Worm (Caenorhabditis elegans): ENCODE measurements around the gene F14H8.4.

Gene F14H8.4

ce11 chrV:15023544-15023943 is at the start of gene F14H8.4:
F14H8.4 (plus strand) TSS chrV:15023844.
- TF ChIP-seq aly-1 (tag; optimal IDR thresholded peaks at IDR 0.05), result no peak
- TF ChIP-seq sea-1 (GFP tag; conservative IDR thresholded peaks at IDR 0.05), result no peak
- no peak for TF ChIP-seq B0310.2 (tag; optimal IDR thresholded peaks at IDR 0.05)
- no peak for TF ChIP-seq pes-1 (GFP tag; IDR thresholded peaks at IDR 0.05)
- TF ChIP-seq tbx-11 (GFP tag; IDR thresholded peaks at IDR 0.05), result no peak
- no peak for TF ChIP-seq hmbx-1 (tag; optimal IDR thresholded peaks at IDR 0.05)
- TF ChIP-seq ets-7 (tag; optimal IDR thresholded peaks at IDR 0.05), result no peak

DNA sequence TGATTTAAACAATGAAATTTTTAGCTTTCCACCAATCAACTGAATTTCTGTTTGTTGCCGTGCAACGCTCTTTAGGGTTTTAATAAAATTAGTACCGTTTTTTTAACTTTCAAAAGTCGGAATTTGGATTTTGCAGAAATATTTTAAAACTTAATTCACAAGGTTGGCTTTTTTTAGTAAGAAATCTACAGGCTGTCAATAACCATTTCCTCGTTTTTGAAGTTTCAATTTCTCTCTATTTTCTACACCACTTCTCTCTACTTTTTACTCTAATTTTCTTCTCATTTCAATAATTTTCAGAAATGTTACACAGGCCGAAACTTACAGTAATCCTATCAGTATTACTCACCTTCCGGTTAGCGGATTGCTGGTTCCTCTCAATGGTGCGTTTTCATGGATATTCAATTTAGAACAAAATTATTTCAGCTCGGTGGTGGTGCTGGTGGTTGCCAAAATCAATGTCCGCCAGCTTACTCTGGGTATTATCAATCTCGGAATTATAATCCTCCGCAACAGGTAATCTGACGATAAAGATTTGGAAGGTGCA is 45.4 kb upstream of the F14H8.4 start, which contains the start of the genes grd-12 and F02D8.1:
Gene grd-12, plus strand, starts transcription at position 301 of the 547 bp plus-strand sequence.
Gene F02D8.1, minus strand, starts transcription at position 497 of the 547 bp plus-strand sequence.
- no peak for TF ChIP-seq sea-1 (GFP tag; conservative IDR thresholded peaks at IDR 0.05)
- TF ChIP-seq scrt-1 (GFP tag; IDR thresholded peaks at IDR 0.05), result no peak
- no peak for TF ChIP-seq hmg-4 (GFP tag; optimal IDR thresholded peaks at IDR 0.05)
- TF ChIP-seq hmbx-1 (tag; optimal IDR thresholded peaks at IDR 0.05), result no peak
- TF ChIP-seq aly-1 (tag; optimal IDR thresholded peaks at IDR 0.05), result no peak
- no peak for TF ChIP-seq ets-7 (tag; optimal IDR thresholded peaks at IDR 0.05)
- TF ChIP-seq B0310.2 (tag; optimal IDR thresholded peaks at IDR 0.05), result no peak
- TF ChIP-seq ceh-36 (tag; optimal IDR thresholded peaks at IDR 0.05), result no peak
- TF ChIP-seq ama-1 (optimal IDR thresholded peaks at IDR 0.05), result no peak

ce11 chrV:14979937-14980336 is 43.7 kb upstream of the F14H8.4 start, which contains the start of gene xbx-1:
xbx-1 (plus strand) TSS chrV:14980237.
- TF ChIP-seq B0310.2 (tag; optimal IDR thresholded peaks at IDR 0.05) (no peak), F13C5.2 (tag; optimal IDR thresholded peaks at IDR 0.05) (no peak), ama-1 (optimal IDR thresholded peaks at IDR 0.05) (no peak)

DNA sequence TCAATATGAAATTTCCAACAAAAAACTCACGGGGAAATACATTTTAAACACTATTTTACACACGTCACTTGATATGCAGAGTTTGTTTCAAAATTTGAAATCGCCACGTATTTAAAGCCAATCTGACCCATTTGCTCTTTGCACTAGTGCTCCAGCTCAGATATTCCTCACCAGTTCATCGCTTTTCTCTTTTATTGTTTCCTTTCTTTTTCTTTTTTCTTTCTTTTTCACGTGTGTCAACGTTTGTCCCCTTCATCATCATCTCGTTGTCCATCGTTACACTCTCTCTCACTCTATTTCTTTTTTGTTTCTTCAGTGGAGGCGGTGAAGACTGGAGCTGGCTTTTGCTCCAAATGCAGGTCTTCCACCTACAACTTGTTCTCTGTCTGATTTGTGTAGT is 39.1 kb upstream of the F14H8.4 start, which contains the start of gene F02D8.4:
Gene F02D8.4, plus strand, starts transcription at position 301 of the 400 bp plus-strand sequence.
- no peak for TF ChIP-seq pes-1 (GFP tag; IDR thresholded peaks at IDR 0.05)

DNA sequence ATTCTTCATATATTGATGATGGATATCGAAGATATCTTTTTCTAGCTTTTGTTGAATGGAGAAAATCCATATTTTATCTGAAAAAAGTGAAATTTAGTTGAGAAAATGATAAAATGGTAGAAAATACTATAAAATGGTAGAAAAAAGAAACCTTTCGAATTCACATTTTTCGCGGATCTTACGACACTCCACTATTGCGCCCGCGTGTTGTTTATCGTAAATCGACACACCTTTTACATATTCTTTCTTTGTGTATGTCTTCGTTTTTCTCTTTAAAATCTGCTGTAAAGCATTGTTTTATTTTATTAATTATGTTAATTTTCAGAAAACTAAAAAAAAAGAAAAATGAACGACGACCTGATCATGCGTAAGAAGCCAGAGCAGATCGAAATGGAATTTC is 32.8 kb upstream of the F14H8.4 start, which contains the start of the genes cdt-2 and T01C3.2:
Gene cdt-2, minus strand, starts transcription at position 284 of the 400 bp plus-strand sequence.
Gene T01C3.2, plus strand, starts transcription at position 326 of the 400 bp plus-strand sequence.
- TF ChIP-seq pes-1 (GFP tag; IDR thresholded peaks at IDR 0.05) (no peak), sea-1 (GFP tag; conservative IDR thresholded peaks at IDR 0.05) (no peak), hnd-1 (tag; optimal IDR thresholded peaks at IDR 0.05) (no peak), ama-1 (optimal IDR thresholded peaks at IDR 0.05) (no peak), ceh-13 (GFP tag; optimal IDR thresholded peaks at IDR 0.05) (no peak), ets-7 (tag; optimal IDR thresholded peaks at IDR 0.05) (no peak), B0310.2 (tag; optimal IDR thresholded peaks at IDR 0.05) (no peak)

ce11 chrV:14991489-14991888 is 32.2 kb upstream of the F14H8.4 start:
- TF ChIP-seq aly-1 (tag; optimal IDR thresholded peaks at IDR 0.05) (no peak), ama-1 (optimal IDR thresholded peaks at IDR 0.05) (no peak), ceh-13 (GFP tag; optimal IDR thresholded peaks at IDR 0.05) (no peak), scrt-1 (GFP tag; IDR thresholded peaks at IDR 0.05) (no peak), sea-1 (GFP tag; conservative IDR thresholded peaks at IDR 0.05) (no peak), tbx-11 (GFP tag; IDR thresholded peaks at IDR 0.05) (no peak), tbx-37 (GFP tag; conservative IDR thresholded peaks at IDR 0.05) (no peak), tra-4 (tag; optimal IDR thresholded peaks at IDR 0.05) (no peak), F13C5.2 (tag; optimal IDR thresholded peaks at IDR 0.05) (no peak), flt-1 (GFP tag; IDR thresholded peaks at IDR 0.05) (no peak)

- no peak for TF ChIP-seq ets-7 (tag; optimal IDR thresholded peaks at IDR 0.05)
- TF ChIP-seq F13C5.2 (tag; optimal IDR thresholded peaks at IDR 0.05), result no peak
- no peak for TF ChIP-seq aly-1 (tag; optimal IDR thresholded peaks at IDR 0.05)
- no peak for TF ChIP-seq sea-1 (GFP tag; conservative IDR thresholded peaks at IDR 0.05)
- TF ChIP-seq hmg-4 (GFP tag; optimal IDR thresholded peaks at IDR 0.05), result no peak
- no peak for TF ChIP-seq flt-1 (GFP tag; IDR thresholded peaks at IDR 0.05)
- TF ChIP-seq tbx-11 (GFP tag; IDR thresholded peaks at IDR 0.05), result no peak
Observed at ce11 chrV:14992627-14993117, 31.0 kb upstream of the F14H8.4 start, which contains the start of gene T01C3.3. T01C3.3 (minus strand) TSS chrV:14992677.

DNA sequence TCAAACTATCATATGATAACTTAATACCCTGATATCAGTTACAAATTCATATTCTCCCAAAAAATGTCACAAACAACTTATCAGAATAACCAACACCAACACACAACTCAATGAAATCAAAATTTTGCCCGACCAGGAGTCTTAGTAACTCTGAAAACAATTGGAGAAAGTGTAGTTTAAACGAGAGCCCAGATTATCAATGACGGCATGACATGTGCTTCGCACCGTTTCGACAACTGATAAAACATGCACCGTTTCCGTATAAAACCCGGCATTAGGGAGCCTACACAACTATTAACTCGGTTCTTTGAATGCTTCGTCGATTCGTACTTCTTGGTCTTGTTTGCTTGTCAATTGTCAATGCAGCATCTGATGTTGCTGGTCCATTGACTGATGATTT is 30.0 kb upstream of the F14H8.4 start, which contains the start of gene fil-1:
Gene fil-1, plus strand, starts transcription at position 219 of the 400 bp plus-strand sequence.
- TF ChIP-seq tbx-11 (GFP tag; IDR thresholded peaks at IDR 0.05) (no peak), ets-7 (tag; optimal IDR thresholded peaks at IDR 0.05) (no peak), scrt-1 (GFP tag; IDR thresholded peaks at IDR 0.05) (no peak), B0310.2 (tag; optimal IDR thresholded peaks at IDR 0.05) (no peak), tra-4 (tag; optimal IDR thresholded peaks at IDR 0.05) (no peak)

ce11 chrV:14996236-14996635 is 27.4 kb upstream of the F14H8.4 start, which contains the start of gene irld-14:
irld-14 (plus strand) TSS chrV:14996536.
- TF ChIP-seq flt-1 (GFP tag; IDR thresholded peaks at IDR 0.05) (no peak), sea-1 (GFP tag; conservative IDR thresholded peaks at IDR 0.05) (no peak), ets-7 (tag; optimal IDR thresholded peaks at IDR 0.05) (no peak), F13C5.2 (tag; optimal IDR thresholded peaks at IDR 0.05) (no peak), ceh-13 (GFP tag; optimal IDR thresholded peaks at IDR 0.05) (no peak), hnd-1 (tag; optimal IDR thresholded peaks at IDR 0.05) (no peak), hmbx-1 (tag; optimal IDR thresholded peaks at IDR 0.05) (no peak), scrt-1 (GFP tag; IDR thresholded peaks at IDR 0.05) (no peak), B0310.2 (tag; optimal IDR thresholded peaks at IDR 0.05) (no peak), pes-1 (GFP tag; IDR thresholded peaks at IDR 0.05) (no peak), hmg-4 (GFP tag; optimal IDR thresholded peaks at IDR 0.05) (no peak), ama-1 (optimal IDR thresholded peaks at IDR 0.05) (no peak), tbx-11 (GFP tag; IDR thresholded peaks at IDR 0.05) (no peak), ceh-36 (tag; optimal IDR thresholded peaks at IDR 0.05) (no peak)

Measured in whole organism, early embryonic.